Worm (Caenorhabditis elegans) whole organism, L2 larva: ENCODE data around the gene C16A3.2.

Experiments used
- F13H6.1 ChIP-seq: sonication (generic microtip); optimal IDR thresholded peaks from 2 replicates; lab custom pipeline; 2016; ENCODE audit warnings: missing genetic modification characterization, missing compliant biosample characterization
- R02D3.7 ChIP-seq: fragments of 150-350 bp; optimal IDR thresholded peaks from 2 replicates; lab custom pipeline; 2014; ENCODE audit warnings: missing biosample characterization, missing genetic modification characterization
- Y55F3AM.14 ChIP-seq: fragments of 200-800 bp; sonication (Bioruptor generic); optimal IDR thresholded peaks from 2 replicates; lab custom pipeline; 2018; ENCODE audit warnings: mild to moderate bottlenecking, missing genetic modification characterization, missing compliant biosample characterization
- alr-1 ChIP-seq: fragments of 150-350 bp; optimal IDR thresholded peaks from 2 replicates; lab custom pipeline; 2014; ENCODE audit warnings: missing biosample characterization, missing genetic modification characterization
- ama-1 ChIP-seq: fragments of 150-350 bp; optimal IDR thresholded peaks from 2 replicates; lab custom pipeline; 2018; ENCODE audit warnings: inconsistent platforms
- blmp-1 ChIP-seq: sonication (generic microtip); optimal IDR thresholded peaks from 2 replicates; lab custom pipeline; 2017; ENCODE audit warnings: missing genetic modification characterization, mild to moderate bottlenecking, missing compliant biosample characterization, antibody characterized with exemption, moderate library complexity; ENCODE audit not compliant: insufficient read depth
- ceh-82 ChIP-seq: fragments of 150-350 bp; optimal IDR thresholded peaks from 2 replicates; lab custom pipeline; 2014; ENCODE audit warnings: missing biosample characterization, missing genetic modification characterization
- crh-2 ChIP-seq: sonication (generic microtip); optimal IDR thresholded peaks from 2 replicates; lab custom pipeline; 2017; ENCODE audit warnings: missing biosample characterization, missing genetic modification characterization
- egl-27 ChIP-seq: sonication (generic microtip); optimal IDR thresholded peaks from 3 replicates; lab custom pipeline; 2017; ENCODE audit warnings: missing biosample characterization, missing genetic modification reagents, missing genetic modification characterization
- elt-1 ChIP-seq: fragments of 150-350 bp; optimal IDR thresholded peaks from 2 replicates; lab custom pipeline; 2014; ENCODE audit warnings: missing biosample characterization, missing genetic modification characterization
- elt-3 ChIP-seq: sonication (generic microtip); optimal IDR thresholded peaks from 2 replicates; lab custom pipeline; 2017; ENCODE audit warnings: missing biosample characterization, missing genetic modification characterization
- fos-1 ChIP-seq: fragments of 150-350 bp; optimal IDR thresholded peaks from 2 replicates; lab custom pipeline; 2014; ENCODE audit warnings: missing biosample characterization, missing genetic modification characterization
- mab-5 ChIP-seq: fragments of 150-350 bp; optimal IDR thresholded peaks from 2 replicates; lab custom pipeline; 2014; ENCODE audit warnings: missing biosample characterization, missing genetic modification characterization
- nhr-11 ChIP-seq: fragments of 150-350 bp; optimal IDR thresholded peaks from 2 replicates; lab custom pipeline; 2014; ENCODE audit warnings: missing biosample characterization, missing genetic modification characterization
- nhr-12 ChIP-seq: fragments of 150-350 bp; optimal IDR thresholded peaks from 2 replicates; lab custom pipeline; 2014; ENCODE audit warnings: missing biosample characterization, missing genetic modification characterization
- nhr-21 ChIP-seq: fragments of 150-350 bp; optimal IDR thresholded peaks from 2 replicates; lab custom pipeline; 2014; ENCODE audit warnings: missing biosample characterization, missing genetic modification characterization
- nhr-77 ChIP-seq: fragments of 150-350 bp; optimal IDR thresholded peaks from 2 replicates; lab custom pipeline; 2014; ENCODE audit warnings: missing biosample characterization, missing genetic modification characterization
- peb-1 ChIP-seq: fragments of 150-350 bp; optimal IDR thresholded peaks from 2 replicates; lab custom pipeline; 2014; ENCODE audit warnings: missing biosample characterization, missing genetic modification characterization
- skn-1 ChIP-seq: sonication (generic microtip); optimal IDR thresholded peaks from 2 replicates; lab custom pipeline; 2017; ENCODE audit warnings: missing biosample characterization, missing genetic modification characterization
- sma-9 ChIP-seq, 2 experiments: fragments of 150-350 bp in 1 of 2; sonication (generic microtip) in 1 of 2; optimal IDR thresholded peaks; 2 replicates each; lab custom pipeline; 2014 to 2016; ENCODE audit warnings: missing genetic modification characterization in 2 of 2, mild to moderate bottlenecking in 1 of 2, missing biosample characterization in 1 of 2, missing compliant biosample characterization in 1 of 2, missing genetic modification reagents in 1 of 2, moderate library complexity in 1 of 2
- unc-55 ChIP-seq: fragments of 150-350 bp; sonication (generic microtip); optimal IDR thresholded peaks from 3 replicates; lab custom pipeline; 2014; ENCODE audit warnings: missing biosample characterization, missing genetic modification reagents, missing genetic modification characterization
- zag-1 ChIP-seq: fragments of 150-350 bp; optimal IDR thresholded peaks from 2 replicates; lab custom pipeline; 2014; ENCODE audit warnings: missing biosample characterization, missing genetic modification characterization
- ztf-4 ChIP-seq: fragments of 150-350 bp; optimal IDR thresholded peaks from 2 replicates; lab custom pipeline; 2014; ENCODE audit warnings: missing biosample characterization, missing genetic modification characterization

The C16A3.2 gene

DNA sequence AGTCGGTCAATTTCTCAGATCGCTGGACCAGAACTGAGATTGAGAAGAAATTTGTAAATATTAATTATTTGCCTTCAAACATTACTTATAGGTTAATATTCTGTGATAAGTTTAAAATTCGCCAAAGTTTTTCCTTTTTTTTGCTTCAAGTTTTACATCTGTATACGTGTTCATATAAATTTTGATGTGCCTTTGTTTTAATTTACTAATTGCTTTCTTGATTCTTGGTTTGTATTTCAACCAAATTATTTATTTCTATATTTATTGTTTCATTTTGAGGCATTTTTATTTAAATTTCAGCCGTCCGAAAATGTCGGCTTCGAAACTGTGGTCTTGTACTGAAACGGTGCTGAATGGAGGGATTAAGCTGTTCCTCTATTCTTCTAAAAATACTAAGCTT is 46.7 kb downstream of the C16A3.2 start, which contains the start of gene C05D11.1:
C05D11.1 (plus strand) TSS at position 301 of the 400 bp plus-strand sequence.
- TF ChIP-seq mab-5 (tag; lab: Kevin White, UChicago) (no peak), peb-1 (no peak), Y55F3AM.14 (GFP tag; lab: Kevin White, UChicago) (no peak), sma-9 (GFP tag; optimal IDR thresholded peaks at IDR 0.05; lab: Kevin White, UChicago) (no peak), sma-9 (tag; optimal IDR thresholded peaks at IDR 0.05; lab: Kevin White, UChicago) (no peak), R02D3.7 (no peak), nhr-11 (tag; lab: Kevin White, UChicago) (no peak), ceh-82 (tag; lab: Kevin White, UChicago) (no peak), nhr-12 (tag; lab: Kevin White, UChicago) (no peak), F13H6.1 (tag; lab: Kevin White, UChicago) (no peak), skn-1 (tag; lab: Kevin White, UChicago) (no peak), alr-1 (tag; lab: Kevin White, UChicago) (no peak), elt-3 (tag; lab: Kevin White, UChicago) (no peak), nhr-77 (tag; lab: Kevin White, UChicago) (no peak)

ce11 chrIII:6439854-6440253 is 50.2 kb downstream of the C16A3.2 start:
- TF ChIP-seq elt-3 (tag; lab: Kevin White, UChicago): no peak
- no peak for TF ChIP-seq sma-9 (GFP tag; optimal IDR thresholded peaks at IDR 0.05; lab: Kevin White, UChicago)
- TF ChIP-seq sma-9 (tag; optimal IDR thresholded peaks at IDR 0.05; lab: Kevin White, UChicago): no peak
- TF ChIP-seq R02D3.7: no peak
- no peak for TF ChIP-seq blmp-1 (tag; lab: Kevin White, UChicago)
- TF ChIP-seq egl-27 (tag; lab: Kevin White, UChicago): no peak
- no peak for TF ChIP-seq nhr-12 (tag; lab: Kevin White, UChicago)
- no peak for TF ChIP-seq zag-1
- no peak for TF ChIP-seq elt-1
- TF ChIP-seq ztf-4 (tag; lab: Kevin White, UChicago): no peak
- TF ChIP-seq skn-1 (tag; lab: Kevin White, UChicago): no peak
- TF ChIP-seq unc-55 (GFP tag; lab: Kevin White, UChicago): no peak
- no peak for TF ChIP-seq nhr-21 (tag; lab: Kevin White, UChicago)
- no peak for TF ChIP-seq fos-1 (tag; lab: Kevin White, UChicago)
- no peak for TF ChIP-seq ceh-82 (tag; lab: Kevin White, UChicago)
- no peak for TF ChIP-seq ama-1
- TF ChIP-seq crh-2 (tag; lab: Kevin White, UChicago): no peak
